Worm (Caenorhabditis elegans) whole organism, mixed stage, embryonic: ENCODE measurements around the gene zip-12.

ENCODE experiments used
- M03D4.4 ChIP-seq: sonication (generic microtip); optimal IDR thresholded peaks from 2 replicates; lab custom pipeline; 2017; ENCODE audit warnings: mild to moderate bottlenecking, missing genetic modification characterization, missing compliant biosample characterization
- bed-3 ChIP-seq: fragments of 200-800 bp; sonication (Bioruptor generic); optimal IDR thresholded peaks from 3 replicates; lab custom pipeline; 2018; ENCODE audit warnings: mild to moderate bottlenecking, missing genetic modification characterization, moderate library complexity, missing compliant biosample characterization
- blmp-1 ChIP-seq: fragments of 150-350 bp; optimal IDR thresholded peaks from 2 replicates; lab custom pipeline; 2014; ENCODE audit warnings: missing biosample characterization, missing genetic modification characterization
- ceh-39 ChIP-seq: fragments of 150-350 bp; optimal IDR thresholded peaks from 2 replicates; lab custom pipeline; 2014; ENCODE audit warnings: missing biosample characterization, missing genetic modification characterization
- ceh-43 ChIP-seq: fragments of 200-800 bp; sonication (Bioruptor generic); optimal IDR thresholded peaks from 2 replicates; lab custom pipeline; 2018; ENCODE audit warnings: mild to moderate bottlenecking, missing genetic modification characterization, moderate library complexity, missing compliant biosample characterization
- ceh-83 ChIP-seq: fragments of 200-800 bp; sonication (Bioruptor generic); optimal IDR thresholded peaks from 2 replicates; lab custom pipeline; 2018; ENCODE audit warnings: mild to moderate bottlenecking, missing genetic modification characterization, missing compliant biosample characterization
- ces-1 ChIP-seq: fragments of 150-350 bp; optimal IDR thresholded peaks from 2 replicates; lab custom pipeline; 2014; ENCODE audit warnings: missing biosample characterization, missing genetic modification reagents, missing genetic modification characterization
- elt-1 ChIP-seq: sonication (generic microtip); optimal IDR thresholded peaks from 2 replicates; lab custom pipeline; 2017; ENCODE audit warnings: missing genetic modification characterization, mild to moderate bottlenecking, missing compliant biosample characterization, antibody characterized with exemption, moderate library complexity, borderline replicate concordance; ENCODE audit not compliant: insufficient read depth
- elt-3 ChIP-seq: fragments of 150-350 bp; optimal IDR thresholded peaks from 2 replicates; lab custom pipeline; 2014; ENCODE audit warnings: missing biosample characterization, missing genetic modification characterization
- flh-1 ChIP-seq: fragments of 200-800 bp; sonication (Bioruptor generic); optimal IDR thresholded peaks from 2 replicates; lab custom pipeline; 2018; ENCODE audit warnings: mild to moderate bottlenecking, missing genetic modification characterization, moderate library complexity, missing compliant biosample characterization
- ham-2 ChIP-seq: fragments of 200-800 bp; sonication (Bioruptor generic); optimal IDR thresholded peaks from 2 replicates; lab custom pipeline; 2018; ENCODE audit warnings: mild to moderate bottlenecking, missing genetic modification characterization, missing compliant biosample characterization
- hlh-1 ChIP-seq: fragments of 150-350 bp; optimal IDR thresholded peaks from 2 replicates; lab custom pipeline; 2014; ENCODE audit warnings: missing biosample characterization, missing genetic modification reagents, missing genetic modification characterization
- lin-13 ChIP-seq: fragments of 150-350 bp; optimal IDR thresholded peaks from 2 replicates; lab custom pipeline; 2014; ENCODE audit warnings: missing biosample characterization, missing genetic modification characterization
- lin-32 ChIP-seq: fragments of 200-800 bp; sonication (Bioruptor generic); optimal IDR thresholded peaks from 2 replicates; lab custom pipeline; 2018; ENCODE audit warnings: mild to moderate bottlenecking, missing genetic modification characterization, missing compliant biosample characterization
- lsy-2 ChIP-seq: fragments of 150-350 bp; optimal IDR thresholded peaks from 2 replicates; lab custom pipeline; 2014; ENCODE audit warnings: missing biosample characterization, missing genetic modification characterization
- mab-5 ChIP-seq: fragments of 150-350 bp; optimal IDR thresholded peaks from 2 replicates; lab custom pipeline; 2014; ENCODE audit warnings: missing biosample characterization, missing genetic modification characterization
- mep-1 ChIP-seq: fragments of 150-350 bp; optimal IDR thresholded peaks from 2 replicates; lab custom pipeline; 2017; ENCODE audit warnings: missing biosample characterization, missing genetic modification reagents, missing genetic modification characterization, inconsistent platforms
- mls-2 ChIP-seq: sonication (generic microtip); optimal IDR thresholded peaks from 2 replicates; lab custom pipeline; 2016; ENCODE audit warnings: mild to moderate bottlenecking, missing genetic modification characterization, moderate library complexity, missing compliant biosample characterization
- nhr-12 ChIP-seq: fragments of 150-350 bp; optimal IDR thresholded peaks from 2 replicates; lab custom pipeline; 2014; ENCODE audit warnings: missing biosample characterization, missing genetic modification characterization
- nhr-2 ChIP-seq: fragments of 150-350 bp; optimal IDR thresholded peaks from 2 replicates; lab custom pipeline; 2014; ENCODE audit warnings: missing biosample characterization, missing genetic modification characterization
- nhr-237 ChIP-seq: fragments of 150-350 bp; optimal IDR thresholded peaks from 2 replicates; lab custom pipeline; 2014; ENCODE audit warnings: missing biosample characterization, missing genetic modification characterization
- nhr-28 ChIP-seq: fragments of 150-350 bp; optimal IDR thresholded peaks from 2 replicates; lab custom pipeline; 2014; ENCODE audit warnings: missing biosample characterization, missing genetic modification characterization
- nhr-76 ChIP-seq: sonication (generic microtip); optimal IDR thresholded peaks from 2 replicates; lab custom pipeline; 2017; ENCODE audit warnings: missing biosample characterization, missing genetic modification characterization
- pha-4 ChIP-seq: fragments of 150-350 bp; optimal IDR thresholded peaks from 2 replicates; lab custom pipeline; 2018; ENCODE audit warnings: missing biosample characterization, missing genetic modification reagents, missing genetic modification characterization
- sem-2 ChIP-seq: fragments of 200-800 bp; sonication (Bioruptor generic); optimal IDR thresholded peaks from 2 replicates; lab custom pipeline; 2018; ENCODE audit warnings: mild to moderate bottlenecking, missing genetic modification characterization, missing compliant biosample characterization
- snpc-4 ChIP-seq: fragments of 150-350 bp; optimal IDR thresholded peaks from 2 replicates; lab custom pipeline; 2014; ENCODE audit warnings: missing biosample characterization, missing genetic modification characterization
- tbx-8 ChIP-seq: fragments of 200-800 bp; sonication (Bioruptor generic); optimal IDR thresholded peaks from 2 replicates; lab custom pipeline; 2018; ENCODE audit warnings: mild to moderate bottlenecking, missing genetic modification characterization, moderate library complexity, missing compliant biosample characterization
- unc-39 ChIP-seq: fragments of 150-350 bp; optimal IDR thresholded peaks from 2 replicates; lab custom pipeline; 2014; ENCODE audit warnings: missing biosample characterization, missing genetic modification characterization
- unc-62 ChIP-seq: fragments of 150-350 bp; optimal IDR thresholded peaks from 2 replicates; lab custom pipeline; 2014; ENCODE audit warnings: missing biosample characterization, missing genetic modification reagents, missing genetic modification characterization
- zip-8 ChIP-seq: fragments of 150-350 bp; optimal IDR thresholded peaks from 2 replicates; lab custom pipeline; 2014; ENCODE audit warnings: missing biosample characterization, missing genetic modification characterization
- ztf-11 ChIP-seq: fragments of 150-350 bp; optimal IDR thresholded peaks from 2 replicates; lab custom pipeline; 2014; ENCODE audit warnings: missing biosample characterization, missing genetic modification characterization

Gene zip-12

ce11 chrIII:12327528-12327997 is at the start of gene zip-12, which contains the start of gene Y75B8A.63:
zip-12 (plus strand) TSS chrIII:12327914.
Y75B8A.63 (plus strand) TSS chrIII:12327947.
- no peak for TF ChIP-seq ces-1 (GFP tag; lab: Kevin White, UChicago)
- no peak for TF ChIP-seq sem-2
- TF ChIP-seq nhr-237 (tag; lab: Kevin White, UChicago), result no peak
- TF ChIP-seq nhr-76 (tag; lab: Kevin White, UChicago), result no peak
- TF ChIP-seq blmp-1 (tag; lab: Kevin White, UChicago), result no peak
- TF ChIP-seq tbx-8, result no peak
- TF ChIP-seq unc-39 (tag; lab: Kevin White, UChicago), result no peak
- TF ChIP-seq nhr-2, result no peak
- TF ChIP-seq ceh-83 (GFP tag; lab: Kevin White, UChicago), result no peak
- TF ChIP-seq lin-13 (tag; lab: Kevin White, UChicago), result no peak
- no peak for TF ChIP-seq mep-1 (tag; lab: Kevin White, UChicago)
- no peak for TF ChIP-seq M03D4.4 (tag; lab: Kevin White, UChicago)
- no peak for TF ChIP-seq mab-5 (tag; lab: Kevin White, UChicago)
- no peak for TF ChIP-seq snpc-4 (tag; lab: Kevin White, UChicago)
- TF ChIP-seq unc-62 (GFP tag; lab: Kevin White, UChicago), result no peak
- no peak for TF ChIP-seq ceh-43

- TF ChIP-seq tbx-8 (no peak), nhr-12 (no peak)
Measured at ce11 chrIII:12278766-12279165, 48.9 kb upstream of the zip-12 start.

- no peak for TF ChIP-seq elt-1
- no peak for TF ChIP-seq ham-2 (GFP tag; lab: Kevin White, UChicago)
- no peak for TF ChIP-seq pha-4 (tag; lab: Kevin White, UChicago)
- TF ChIP-seq ztf-11 (tag; lab: Kevin White, UChicago), result no peak
- TF ChIP-seq lsy-2 (tag; lab: Kevin White, UChicago), result no peak
- no peak for TF ChIP-seq ces-1 (GFP tag; lab: Kevin White, UChicago)
- no peak for TF ChIP-seq lin-13 (tag; lab: Kevin White, UChicago)
- TF ChIP-seq blmp-1 (tag; lab: Kevin White, UChicago), result no peak
- TF ChIP-seq nhr-2, result no peak
- TF ChIP-seq mep-1 (tag; lab: Kevin White, UChicago), result no peak
- TF ChIP-seq tbx-8, result no peak
- no peak for TF ChIP-seq M03D4.4 (tag; lab: Kevin White, UChicago)
Measured at ce11 chrIII:12284157-12284556, 43.6 kb upstream of the zip-12 start.

- TF ChIP-seq zip-8 (tag; lab: Kevin White, UChicago) (no peak), nhr-28 (no peak), ceh-39 (tag; lab: Kevin White, UChicago) (no peak), lin-13 (tag; lab: Kevin White, UChicago) (no peak)
Measured at ce11 chrIII:12292465-12292864, 35.2 kb upstream of the zip-12 start.

- TF ChIP-seq ceh-43 (no peak), flh-1 (GFP tag; lab: Kevin White, UChicago) (no peak), ham-2 (GFP tag; lab: Kevin White, UChicago) (no peak), sem-2 (no peak), elt-3 (tag; lab: Kevin White, UChicago) (no peak), lin-32 (GFP tag; lab: Kevin White, UChicago) (no peak), zip-8 (tag; lab: Kevin White, UChicago) (no peak), ceh-39 (tag; lab: Kevin White, UChicago) (no peak), bed-3 (GFP tag; lab: Kevin White, UChicago) (no peak), elt-1 (no peak), hlh-1 (tag; lab: Kevin White, UChicago) (no peak), nhr-237 (tag; lab: Kevin White, UChicago) (no peak), ces-1 (GFP tag; lab: Kevin White, UChicago) (no peak), M03D4.4 (tag; lab: Kevin White, UChicago) (no peak), nhr-76 (tag; lab: Kevin White, UChicago) (no peak), mls-2 (no peak), nhr-12 (no peak), nhr-28 (no peak)
- TF ChIP-seq, all 35 proteins: peak for 0
Measured at ce11 chrIII:12297303-12297702, 30.4 kb upstream of the zip-12 start.
